Fruit fly (Drosophila melanogaster): ENCODE data around the gene CG4849.

DNA sequence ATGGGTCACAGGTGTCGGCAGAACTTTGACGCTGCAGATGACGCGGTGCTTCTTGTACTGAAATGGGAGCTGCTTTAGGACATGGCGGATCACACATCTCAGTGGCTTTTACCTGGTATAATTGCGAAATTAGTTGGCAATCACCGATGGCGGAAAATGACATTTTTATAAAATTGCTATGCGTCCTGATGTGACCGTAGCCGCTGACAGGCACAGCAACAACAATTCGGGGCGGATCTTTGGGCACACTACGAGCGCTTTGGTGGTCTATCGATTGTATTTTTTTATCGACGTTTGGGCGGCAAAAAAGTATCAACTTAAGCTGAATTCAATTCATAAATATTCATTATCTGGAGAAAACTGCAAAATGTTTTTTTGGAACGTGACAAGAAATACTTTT is 9.3 kb upstream of the CG4849 start, which contains the start of gene CG4951:
- TF ChIP-seq CG10669 (GFP tag; optimal IDR thresholded peaks at IDR 0.05) (no peak), esn (GFP tag; optimal IDR thresholded peaks at IDR 0.05) (no peak), lz (GFP tag; optimal IDR thresholded peaks at IDR 0.05) (no peak)
